Worm (Caenorhabditis elegans) whole organism, L1 larva: ENCODE measurements around the gene tag-280.

ENCODE experiments used
- ceh-63 ChIP-seq: fragments of 200-800 bp; sonication (Bioruptor generic); optimal IDR thresholded peaks from 2 replicates; lab custom pipeline; 2018; ENCODE audit warnings: mild to moderate bottlenecking, missing genetic modification characterization, missing compliant biosample characterization
- ceh-90 ChIP-seq: sonication (generic microtip); optimal IDR thresholded peaks from 2 replicates; lab custom pipeline; 2016; ENCODE audit warnings: missing genetic modification characterization, missing compliant biosample characterization
- ces-1 ChIP-seq: fragments of 150-350 bp; optimal IDR thresholded peaks from 2 replicates; lab custom pipeline; 2014; ENCODE audit warnings: missing biosample characterization, missing genetic modification reagents, missing genetic modification characterization
- ets-5 ChIP-seq: fragments of 200-800 bp; sonication (Bioruptor generic); IDR thresholded peaks from 2 replicates; pipeline ENCODE4 v1.3.6; 2022; ENCODE audit warnings: missing genetic modification characterization, missing compliant biosample characterization
- fkh-4 ChIP-seq: sonication (generic microtip); optimal IDR thresholded peaks from 2 replicates; lab custom pipeline; 2016; ENCODE audit warnings: missing compliant biosample characterization, missing genetic modification characterization, borderline replicate concordance
- fos-1 ChIP-seq: fragments of 150-350 bp; optimal IDR thresholded peaks from 2 replicates; lab custom pipeline; 2014; ENCODE audit warnings: missing biosample characterization, missing genetic modification characterization
- grh-1 ChIP-seq: fragments of 200-800 bp; sonication (Bioruptor generic); IDR thresholded peaks from 2 replicates; pipeline ENCODE4 v1.3.6; 2022; ENCODE audit warnings: missing genetic modification reagents, missing genetic modification characterization, missing compliant biosample characterization
- hlh-4 ChIP-seq: sonication (generic microtip); optimal IDR thresholded peaks from 2 replicates; lab custom pipeline; 2016; ENCODE audit warnings: mild to moderate bottlenecking, missing genetic modification characterization, missing compliant biosample characterization
- jun-1 ChIP-seq: fragments of 150-350 bp; optimal IDR thresholded peaks from 2 replicates; lab custom pipeline; 2014; ENCODE audit warnings: missing biosample characterization, missing genetic modification reagents, missing genetic modification characterization
- lin-35 ChIP-seq, 2 experiments: fragments of 150-350 bp; optimal IDR thresholded peaks; 2 replicates each; lab custom pipeline; 2014; ENCODE audit warnings: missing biosample characterization in 2 of 2, missing genetic modification characterization in 2 of 2, missing genetic modification reagents in 2 of 2
- lir-3 ChIP-seq: sonication (generic microtip); optimal IDR thresholded peaks from 2 replicates; lab custom pipeline; 2016; ENCODE audit warnings: mild to moderate bottlenecking, missing genetic modification characterization, moderate library complexity, missing compliant biosample characterization; ENCODE audit not compliant: poor library complexity
- lsy-2 ChIP-seq, 2 experiments: fragments of 150-350 bp; optimal IDR thresholded peaks; 2 replicates each; lab custom pipeline; 2014; ENCODE audit warnings: missing biosample characterization in 2 of 2, missing genetic modification characterization in 2 of 2
- mep-1 ChIP-seq: fragments of 150-350 bp; optimal IDR thresholded peaks from 2 replicates; lab custom pipeline; 2014; ENCODE audit warnings: missing biosample characterization, missing genetic modification characterization
- nhr-11 ChIP-seq: fragments of 150-350 bp; optimal IDR thresholded peaks from 2 replicates; lab custom pipeline; 2014; ENCODE audit warnings: missing biosample characterization, missing genetic modification characterization
- nhr-12 ChIP-seq: sonication (generic microtip); optimal IDR thresholded peaks from 2 replicates; lab custom pipeline; 2017; ENCODE audit warnings: missing biosample characterization, missing genetic modification characterization
- nhr-20 ChIP-seq: sonication (generic microtip); optimal IDR thresholded peaks from 2 replicates; lab custom pipeline; 2016; ENCODE audit warnings: mild to moderate bottlenecking, missing genetic modification characterization, missing compliant biosample characterization
- nhr-28 ChIP-seq: fragments of 150-350 bp; optimal IDR thresholded peaks from 2 replicates; lab custom pipeline; 2014; ENCODE audit warnings: missing biosample characterization, missing genetic modification characterization
- nhr-71 ChIP-seq: sonication (generic microtip); optimal IDR thresholded peaks from 2 replicates; lab custom pipeline; 2016; ENCODE audit warnings: mild to moderate bottlenecking, missing genetic modification characterization, moderate library complexity, missing compliant biosample characterization
- nhr-85 ChIP-seq: sonication (generic microtip); peaks from one replicate; lab custom pipeline; 2016; ENCODE audit warnings: missing genetic modification characterization, inconsistent platforms, missing compliant biosample characterization
- nhr-90 ChIP-seq: sonication (generic microtip); optimal IDR thresholded peaks from 2 replicates; lab custom pipeline; 2016; ENCODE audit warnings: mild to moderate bottlenecking, missing genetic modification characterization, missing compliant biosample characterization; ENCODE audit not compliant: poor library complexity
- pqm-1 ChIP-seq: sonication (generic microtip); optimal IDR thresholded peaks from 3 replicates; lab custom pipeline; 2017; ENCODE audit warnings: missing biosample characterization, missing genetic modification characterization
- skn-1 ChIP-seq: fragments of 150-350 bp; optimal IDR thresholded peaks from 2 replicates; lab custom pipeline; 2014; ENCODE audit warnings: missing biosample characterization, missing genetic modification characterization
- snu-23 ChIP-seq: sonication (generic microtip); optimal IDR thresholded peaks from 2 replicates; lab custom pipeline; 2016; ENCODE audit warnings: missing genetic modification characterization, missing compliant biosample characterization
- tlp-1 ChIP-seq: fragments of 150-350 bp; optimal IDR thresholded peaks from 2 replicates; lab custom pipeline; 2014; ENCODE audit warnings: missing biosample characterization, missing genetic modification characterization
- unc-30 ChIP-seq: sonication (generic microtip); optimal IDR thresholded peaks from 2 replicates; lab custom pipeline; 2017; ENCODE audit warnings: missing biosample characterization, missing genetic modification characterization
- unc-62 ChIP-seq: fragments of 150-350 bp; optimal IDR thresholded peaks from 2 replicates; lab custom pipeline; 2014; ENCODE audit warnings: missing biosample characterization, missing genetic modification reagents, missing genetic modification characterization
- unc-98 ChIP-seq: fragments of 200-800 bp; sonication (Bioruptor generic); IDR thresholded peaks from 2 replicates; pipeline ENCODE4 v1.3.6; 2022; ENCODE audit warnings: missing genetic modification characterization, missing compliant biosample characterization

tag-280 gene

ce11 chrII:12507038-12507437, 46.6 kb downstream of the tag-280 start, which contains the start of gene srh-68:
Gene srh-68 (plus strand): TSS chrII:12507338.
- TF ChIP-seq fos-1 (no peak), unc-30 (no peak), nhr-90 (no peak), grh-1 (GFP tag; lab: Robert Waterston, UW) (no peak), nhr-28 (tag; lab: Kevin White, UChicago) (no peak), tlp-1 (no peak), fkh-4 (tag; lab: Kevin White, UChicago) (no peak), ets-5 (GFP tag; lab: Robert Waterston, UW) (no peak), nhr-20 (no peak), nhr-71 (tag; lab: Kevin White, UChicago) (no peak)

- no peak for TF ChIP-seq unc-62 (GFP tag; lab: Kevin White, UChicago)
- no peak for TF ChIP-seq nhr-12 (tag; lab: Kevin White, UChicago)
- TF ChIP-seq pqm-1: no peak
- TF ChIP-seq mep-1 (tag; lab: Kevin White, UChicago): no peak
- no peak for TF ChIP-seq lsy-2 (tag; optimal IDR thresholded peaks at IDR 0.05; lab: Kevin White, UChicago)
- TF ChIP-seq nhr-85 (tag; lab: Kevin White, UChicago): no peak
- TF ChIP-seq nhr-11 (tag; lab: Kevin White, UChicago): no peak
- no peak for TF ChIP-seq ceh-90 (tag; lab: Kevin White, UChicago)
- TF ChIP-seq skn-1 (tag; lab: Kevin White, UChicago): no peak
- no peak for TF ChIP-seq ces-1 (GFP tag; lab: Kevin White, UChicago)
- TF ChIP-seq nhr-90: no peak
- no peak for TF ChIP-seq lin-35 (GFP tag; optimal IDR thresholded peaks at IDR 0.05; lab: Kevin White, UChicago)
- TF ChIP-seq jun-1 (tag; lab: Kevin White, UChicago): no peak
- no peak for TF ChIP-seq unc-98 (GFP tag; lab: Robert Waterston, UW)
- no peak for TF ChIP-seq hlh-4 (tag; lab: Kevin White, UChicago)
- TF ChIP-seq ceh-63 (GFP tag; lab: Kevin White, UChicago): no peak
- TF ChIP-seq unc-30: no peak
- no peak for TF ChIP-seq lir-3 (tag; lab: Kevin White, UChicago)
- no peak for TF ChIP-seq snu-23 (GFP tag; lab: Kevin White, UChicago)
Measured at ce11 chrII:12508650-12509049, 48.2 kb downstream of the tag-280 start, which contains the start of gene srh-67. Gene srh-67 (plus strand): TSS chrII:12508950.
